Worm (Caenorhabditis elegans) whole organism, young adult: ENCODE data around the gene srlf-11.

ENCODE experiments used
- C17E4.6 ChIP-seq: fragments of 200-800 bp; sonication (Bioruptor generic); IDR thresholded peaks from 2 replicates; pipeline ENCODE4 v1.3.6; 2022; ENCODE audit warnings: missing genetic modification reagents, missing genetic modification characterization, missing compliant biosample characterization
- F23B12.7 ChIP-seq: sonication (generic microtip); optimal IDR thresholded peaks from 2 replicates; lab custom pipeline; 2017; ENCODE audit warnings: missing genetic modification characterization, mild to moderate bottlenecking, missing compliant biosample characterization, antibody characterized with exemption, moderate library complexity; ENCODE audit not compliant: insufficient read depth
- F33H1.4 ChIP-seq: fragments of 200-800 bp; sonication (Bioruptor generic); IDR thresholded peaks from 2 replicates; pipeline ENCODE4 v1.3.6; 2022; ENCODE audit warnings: missing genetic modification reagents, missing genetic modification characterization, missing compliant biosample characterization
- F49E8.2 ChIP-seq: sonication (generic microtip); optimal IDR thresholded peaks from 3 replicates; lab custom pipeline; 2017; ENCODE audit warnings: missing genetic modification characterization, mild to moderate bottlenecking, missing compliant biosample characterization, antibody characterized with exemption, moderate library complexity; ENCODE audit not compliant: insufficient read depth
- F57A8.1 ChIP-seq: fragments of 200-800 bp; sonication (Bioruptor generic); optimal IDR thresholded peaks from 2 replicates; lab custom pipeline; 2018; ENCODE audit warnings: mild to moderate bottlenecking, missing genetic modification characterization, moderate library complexity, missing compliant biosample characterization
- K11D2.4 ChIP-seq: fragments of 200-800 bp; sonication (Bioruptor generic); IDR thresholded peaks from 2 replicates; pipeline ENCODE4 v1.3.6; 2022; ENCODE audit warnings: missing genetic modification reagents, missing genetic modification characterization, missing compliant biosample characterization
- K12H6.12 ChIP-seq: fragments of 200-800 bp; sonication (Bioruptor generic); optimal IDR thresholded peaks from 2 replicates; lab custom pipeline; 2018; ENCODE audit warnings: mild to moderate bottlenecking, missing genetic modification characterization, missing compliant biosample characterization
- Y53F4B.3 ChIP-seq: fragments of 200-800 bp; sonication (Bioruptor generic); IDR thresholded peaks from 2 replicates; pipeline ENCODE4 v1.3.6; 2022; ENCODE audit warnings: missing genetic modification reagents, missing genetic modification characterization, missing compliant biosample characterization
- Y67H2A.10 ChIP-seq: fragments of 200-800 bp; sonication (Bioruptor generic); conservative IDR thresholded peaks from 2 replicates; pipeline ENCODE4 v1.3.6; 2022; ENCODE audit warnings: missing genetic modification reagents, missing genetic modification characterization, missing compliant biosample characterization
- Y95B8A.8 ChIP-seq: fragments of 200-800 bp; sonication (Bioruptor generic); IDR thresholded peaks from 2 replicates; pipeline ENCODE4 v1.3.6; 2022; ENCODE audit warnings: missing genetic modification reagents, missing genetic modification characterization, missing compliant biosample characterization
- ZK185.1 ChIP-seq: sonication (generic microtip); optimal IDR thresholded peaks from 2 replicates; lab custom pipeline; 2016; ENCODE audit warnings: mild to moderate bottlenecking, missing genetic modification characterization, missing compliant biosample characterization; ENCODE audit not compliant: poor library complexity, severe bottlenecking
- ama-1 ChIP-seq, 3 experiments: fragments of 150-350 bp in 1 of 3; sonication (generic microtip) in 2 of 3; optimal IDR thresholded peaks; 2 replicates each; lab custom pipeline; 2014 to 2018; ENCODE audit warnings: missing biosample characterization in 2 of 3, missing genetic modification characterization in 2 of 3, missing genetic modification reagents in 2 of 3
- ceh-100 ChIP-seq: fragments of 200-800 bp; sonication (Bioruptor generic); IDR thresholded peaks from 2 replicates; pipeline ENCODE4 v1.3.6; 2022; ENCODE audit warnings: missing genetic modification reagents, missing genetic modification characterization, missing compliant biosample characterization
- ceh-27 ChIP-seq: fragments of 200-800 bp; sonication (Bioruptor generic); optimal IDR thresholded peaks from 2 replicates; lab custom pipeline; 2018; ENCODE audit warnings: mild to moderate bottlenecking, missing genetic modification characterization, moderate library complexity, missing compliant biosample characterization
- ceh-40 ChIP-seq: fragments of 200-800 bp; sonication (Bioruptor generic); IDR thresholded peaks from 2 replicates; pipeline ENCODE4 v1.3.6; 2022; ENCODE audit warnings: missing genetic modification characterization, missing compliant biosample characterization
- chd-7 ChIP-seq: sonication (generic microtip); optimal IDR thresholded peaks from 2 replicates; lab custom pipeline; 2016; ENCODE audit warnings: mild to moderate bottlenecking, missing genetic modification characterization, moderate library complexity, missing compliant biosample characterization
- dox-1 ChIP-seq: fragments of 200-800 bp; sonication (Bioruptor generic); IDR thresholded peaks from 2 replicates; pipeline ENCODE4 v1.3.6; 2022; ENCODE audit warnings: missing genetic modification reagents, missing genetic modification characterization, missing compliant biosample characterization
- dpff-1 ChIP-seq: sonication (generic microtip); optimal IDR thresholded peaks from 2 replicates; lab custom pipeline; 2017; ENCODE audit warnings: mild to moderate bottlenecking, missing genetic modification characterization, missing compliant biosample characterization
- egl-44 ChIP-seq: fragments of 200-800 bp; sonication (Bioruptor generic); IDR thresholded peaks from 2 replicates; pipeline ENCODE4 v1.3.6; 2022; ENCODE audit warnings: missing genetic modification reagents, missing genetic modification characterization, missing compliant biosample characterization
- hlh-26 ChIP-seq: fragments of 200-800 bp; sonication (Bioruptor generic); conservative IDR thresholded peaks from 2 replicates; pipeline ENCODE4 v1.3.6; 2022; ENCODE audit warnings: missing genetic modification reagents, missing genetic modification characterization, missing compliant biosample characterization
- hsf-1 ChIP-seq: fragments of 200-800 bp; sonication (Bioruptor generic); IDR thresholded peaks from 2 replicates; pipeline ENCODE4 v1.3.6; 2022; ENCODE audit warnings: missing genetic modification reagents, missing genetic modification characterization, missing compliant biosample characterization
- let-526 ChIP-seq: fragments of 200-800 bp; sonication (Bioruptor generic); IDR thresholded peaks from 2 replicates; pipeline ENCODE4 v1.3.6; 2022; ENCODE audit warnings: missing genetic modification reagents, missing genetic modification characterization, missing compliant biosample characterization
- lin-26 ChIP-seq: fragments of 200-800 bp; sonication (Bioruptor generic); IDR thresholded peaks from 2 replicates; pipeline ENCODE4 v1.3.6; 2022; ENCODE audit warnings: missing genetic modification reagents, missing genetic modification characterization, missing compliant biosample characterization
- lir-1 ChIP-seq: fragments of 200-800 bp; sonication (Bioruptor generic); conservative IDR thresholded peaks from 2 replicates; pipeline ENCODE4 v1.3.6; 2022; ENCODE audit warnings: missing genetic modification reagents, missing genetic modification characterization, missing compliant biosample characterization
- lsl-1 ChIP-seq: fragments of 200-800 bp; sonication (Bioruptor generic); optimal IDR thresholded peaks from 2 replicates; lab custom pipeline; 2018; ENCODE audit warnings: mild to moderate bottlenecking, missing genetic modification characterization, moderate library complexity, missing compliant biosample characterization
- madf-3 ChIP-seq: fragments of 200-800 bp; sonication (Bioruptor generic); IDR thresholded peaks from 2 replicates; pipeline ENCODE4 v1.3.6; 2022; ENCODE audit warnings: missing genetic modification reagents, missing genetic modification characterization, missing compliant biosample characterization
- nfyb-1 ChIP-seq: fragments of 200-800 bp; sonication (Bioruptor generic); IDR thresholded peaks from 2 replicates; pipeline ENCODE4 v1.3.6; 2022; ENCODE audit warnings: missing genetic modification reagents, missing genetic modification characterization, missing compliant biosample characterization
- pbrm-1 ChIP-seq: fragments of 200-800 bp; sonication (Bioruptor generic); IDR thresholded peaks from 2 replicates; pipeline ENCODE4 v1.3.6; 2022; ENCODE audit warnings: missing genetic modification reagents, missing genetic modification characterization, missing compliant biosample characterization
- pha-4 ChIP-seq: fragments of 150-350 bp; sonication (generic microtip); optimal IDR thresholded peaks from 2 replicates; lab custom pipeline; 2014; ENCODE audit warnings: missing biosample characterization, missing genetic modification reagents, missing genetic modification characterization
- rpc-1 ChIP-seq, 2 experiments: fragments of 150-350 bp in 1 of 2; sonication (generic microtip) in 1 of 2; optimal IDR thresholded peaks; 2 replicates each; lab custom pipeline; 2014 to 2018; ENCODE audit warnings: missing biosample characterization in 1 of 2, missing genetic modification characterization in 1 of 2, missing genetic modification reagents in 1 of 2, missing genotype in 1 of 2
- snpc-4 ChIP-seq, 5 experiments: fragments of 150-350 bp in 1 of 5; sonication (generic microtip) in 4 of 5; optimal IDR thresholded peaks; 2 replicates each; lab custom pipeline; 2014 to 2018; ENCODE audit warnings: missing genetic modification characterization in 5 of 5, missing biosample characterization in 3 of 5, antibody characterized with exemption in 2 of 5, mild to moderate bottlenecking in 2 of 5, missing compliant biosample characterization in 2 of 5, missing genotype in 2 of 5, moderate library complexity in 2 of 5, missing genetic modification reagents in 1 of 5
- sptf-2 ChIP-seq: fragments of 200-800 bp; sonication (Bioruptor generic); optimal IDR thresholded peaks from 2 replicates; lab custom pipeline; 2018; ENCODE audit warnings: mild to moderate bottlenecking, missing genetic modification characterization, missing compliant biosample characterization
- tbp1 ChIP-seq: fragments of 200-800 bp; sonication (Bioruptor generic); optimal IDR thresholded peaks from 2 replicates; lab custom pipeline; 2018; ENCODE audit warnings: mild to moderate bottlenecking, missing genetic modification characterization, missing compliant biosample characterization
- tlf-1 ChIP-seq: fragments of 200-800 bp; sonication (Bioruptor generic); optimal IDR thresholded peaks from 2 replicates; lab custom pipeline; 2018; ENCODE audit warnings: mild to moderate bottlenecking, missing genetic modification characterization, missing compliant biosample characterization
- unc-130 ChIP-seq: sonication (generic microtip); optimal IDR thresholded peaks from 2 replicates; lab custom pipeline; 2016; ENCODE audit warnings: missing genetic modification reagents, missing genetic modification characterization, missing compliant biosample characterization
- zim-3 ChIP-seq: sonication (generic microtip); optimal IDR thresholded peaks from 2 replicates; lab custom pipeline; 2017; ENCODE audit warnings: mild to moderate bottlenecking, missing genetic modification characterization, moderate library complexity, missing compliant biosample characterization
- ztf-22 ChIP-seq: fragments of 200-800 bp; sonication (Bioruptor generic); optimal IDR thresholded peaks from 2 replicates; lab custom pipeline; 2018; ENCODE audit warnings: mild to moderate bottlenecking, missing genetic modification characterization, moderate library complexity, missing compliant biosample characterization
- ztf-26 ChIP-seq: sonication (generic microtip); optimal IDR thresholded peaks from 2 replicates; lab custom pipeline; 2017; ENCODE audit warnings: missing genetic modification characterization, missing compliant biosample characterization

Gene srlf-11

DNA sequence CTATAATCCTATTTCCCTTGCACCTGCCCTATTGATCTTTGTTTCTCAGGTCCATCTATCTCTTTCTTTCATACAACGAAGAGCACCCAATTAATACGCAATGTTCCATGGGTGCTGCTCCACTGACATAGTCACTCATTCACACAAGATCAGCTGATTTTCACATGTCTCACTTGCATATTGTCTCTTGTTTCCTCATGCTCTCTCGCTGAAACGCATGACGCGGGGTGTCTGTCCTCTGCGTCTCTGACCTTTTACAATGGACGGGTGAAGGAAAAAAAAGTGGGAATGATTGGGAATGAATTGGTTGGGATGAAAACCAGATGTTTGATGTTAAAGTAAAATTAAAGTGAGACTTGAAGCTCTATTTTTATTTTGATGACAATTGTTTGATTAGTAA, 49.5 kb upstream of the srlf-11 start (continued):
- peak; percentile 54 for TF ChIP-seq tbp1 (GFP tag; lab: Kevin White, UChicago)
- peak; percentile 89 for TF ChIP-seq let-526 (GFP tag; lab: Robert Waterston, UW)
- TF ChIP-seq snpc-4 (GFP tag; optimal IDR thresholded peaks at IDR 0.05; lab: Kevin White, UChicago): no peak
- peak in 1 of 4 experiments; percentile 10 for TF ChIP-seq snpc-4 (tag; optimal IDR thresholded peaks at IDR 0.05; lab: Kevin White, UChicago)
- peak; percentile 85 for TF ChIP-seq nfyb-1 (GFP tag; lab: Robert Waterston, UW)
- TF ChIP-seq dox-1: peak; percentile 75
- TF ChIP-seq K11D2.4 (GFP tag; lab: Robert Waterston, UW): peak; percentile 88
- peak; percentile 88 for TF ChIP-seq Y95B8A.8 (GFP tag; lab: Robert Waterston, UW)
- peak; percentile 85 for TF ChIP-seq chd-7
- 0 out of 2 replicates have a peak, but pooled peaks have one; percentile 27 for TF ChIP-seq ceh-40 (GFP tag; lab: Robert Waterston, UW)
- peak; percentile 55 for TF ChIP-seq lir-1 (GFP tag; lab: Robert Waterston, UW)
- peak; percentile 83 for TF ChIP-seq ceh-27 (GFP tag; lab: Kevin White, UChicago)
- TF ChIP-seq unc-130 (GFP tag; lab: Kevin White, UChicago): no peak
- TF ChIP-seq ztf-22 (GFP tag; lab: Kevin White, UChicago): peak; percentile 75
- peak; percentile 80; the same call in 1 of the 2 replicates for TF ChIP-seq madf-3
- TF ChIP-seq hlh-26: no peak
- no peak for TF ChIP-seq sptf-2 (GFP tag; lab: Kevin White, UChicago)
- TF ChIP-seq tlf-1: peak; percentile 78
- no peak for TF ChIP-seq C17E4.6
- TF ChIP-seq Y67H2A.10: peak; percentile 70; the same call in 1 of the 2 replicates

DNA sequence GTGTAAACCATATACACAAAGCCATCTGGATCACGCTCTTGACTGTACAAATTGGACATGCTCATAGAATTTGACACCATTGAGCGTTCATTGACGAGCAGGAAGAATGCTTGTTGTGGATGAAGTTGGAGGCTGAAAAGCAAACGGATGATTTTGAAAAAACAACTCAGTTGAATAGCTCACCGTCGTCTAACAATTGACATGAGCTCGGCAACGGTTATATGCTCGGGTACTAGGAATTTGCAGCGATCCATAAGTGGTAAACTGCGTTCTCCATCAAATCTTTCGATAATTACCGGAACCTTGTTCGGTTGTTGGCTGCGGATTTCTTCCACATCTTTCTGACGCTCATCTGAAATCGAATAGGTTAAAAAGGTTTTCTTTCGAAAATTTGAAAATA, 49.0 kb upstream of the srlf-11 start:
- TF ChIP-seq ceh-40 (GFP tag; lab: Robert Waterston, UW) (no peak), egl-44 (no peak), F57A8.1 (GFP tag; lab: Kevin White, UChicago) (no peak), F33H1.4 (GFP tag; lab: Robert Waterston, UW) (no peak), F23B12.7 (tag; lab: Kevin White, UChicago) (no peak), pha-4 (tag; lab: Kevin White, UChicago) (no peak), lin-26 (GFP tag; lab: Robert Waterston, UW) (no peak), hsf-1 (GFP tag; lab: Robert Waterston, UW) (no peak), Y53F4B.3 (no peak), Y95B8A.8 (GFP tag; lab: Robert Waterston, UW) (0 out of 2 replicates have a peak, but pooled peaks have one; percentile 9), unc-130 (GFP tag; lab: Kevin White, UChicago) (no peak), K12H6.12 (tag; lab: Kevin White, UChicago) (no peak), zim-3 (no peak), dpff-1 (no peak), ama-1 (optimal IDR thresholded peaks at IDR 0.05; lab: Kevin White, UChicago) (peak; percentile 56), ama-1 (GFP tag; optimal IDR thresholded peaks at IDR 0.05; lab: Kevin White, UChicago) (no peak), F49E8.2 (tag; lab: Kevin White, UChicago) (no peak), ceh-100 (GFP tag; lab: Robert Waterston, UW) (no peak), lsl-1 (GFP tag; lab: Kevin White, UChicago) (no peak), rpc-1 (optimal IDR thresholded peaks at IDR 0.05; lab: Kevin White, UChicago) (no peak), rpc-1 (tag; optimal IDR thresholded peaks at IDR 0.05; lab: Kevin White, UChicago) (no peak), ztf-26 (tag; lab: Kevin White, UChicago) (no peak), pbrm-1 (GFP tag; lab: Robert Waterston, UW) (0 out of 2 replicates have a peak, but pooled peaks have one; percentile 5), let-526 (GFP tag; lab: Robert Waterston, UW) (no peak), C17E4.6 (0 out of 2 replicates have a peak, but pooled peaks have one; percentile 7), ZK185.1 (tag; lab: Kevin White, UChicago) (no peak)
